Fruit fly (Drosophila melanogaster): ENCODE results near the gene CG6204.

DNA sequence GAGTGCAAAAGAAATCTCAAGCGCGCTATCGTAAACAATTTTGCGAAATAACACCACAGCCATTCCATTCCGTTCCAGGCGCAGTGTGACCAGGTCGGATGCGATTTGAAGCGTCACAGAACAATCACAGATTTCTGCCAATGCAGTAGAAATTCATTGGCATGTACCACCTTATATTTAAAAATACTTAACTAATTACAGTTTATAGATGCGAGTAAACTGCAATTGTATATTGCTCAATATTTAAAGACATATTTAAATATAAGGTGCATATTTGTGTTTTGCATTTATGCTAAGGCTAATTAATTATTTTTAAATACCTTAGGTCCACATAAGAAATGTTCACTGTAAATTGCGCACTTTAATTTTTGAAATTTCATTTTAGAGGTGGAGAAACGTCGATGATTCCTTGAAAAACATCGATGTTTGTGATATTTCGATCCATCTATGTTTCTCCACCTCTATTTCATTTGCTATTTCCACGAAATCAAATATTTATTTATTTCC is at the start of gene CG6204, which contains the start of gene SMC6:
- TF ChIP-seq tgo (GFP tag; IDR thresholded peaks at IDR 0.05): peak; percentile 95
- peak; percentile 66 for TF ChIP-seq CG7928 (GFP tag; optimal IDR thresholded peaks at IDR 0.05)
- TF ChIP-seq Hr51 (GFP tag; optimal IDR thresholded peaks at IDR 0.05): peak; percentile 84 to 97
- TF ChIP-seq rib (GFP tag; IDR thresholded peaks at IDR 0.05): peak; percentile 90
- TF ChIP-seq CG10431 (GFP tag; optimal IDR thresholded peaks at IDR 0.05): peak; percentile 51
- TF ChIP-seq fd3F (GFP tag; optimal IDR thresholded peaks at IDR 0.05): peak; percentile 96
- TF ChIP-seq psq (GFP tag; optimal IDR thresholded peaks at IDR 0.05): peak; percentile 59
- TF ChIP-seq CG3065 (GFP tag; optimal IDR thresholded peaks at IDR 0.05): peak; percentile 65
- peak; percentile 79 for TF ChIP-seq jing (GFP tag; optimal IDR thresholded peaks at IDR 0.05)
- peak; percentile 50; the same call in 2 of the 4 replicates for TF ChIP-seq Dll (GFP tag; IDR thresholded peaks at IDR 0.05; ENCODE audit: partially characterized antibody)
- peak; percentile 75 for TF ChIP-seq CG10274 (GFP tag; optimal IDR thresholded peaks at IDR 0.05)
- TF ChIP-seq Hr39 (optimal IDR thresholded peaks at IDR 0.05): no peak
- peak; percentile 75 for TF ChIP-seq CG11723 (GFP tag; optimal IDR thresholded peaks at IDR 0.05)
